Fruit fly (Drosophila melanogaster): ENCODE data around the gene CG32817.

The CG32817 gene

DNA sequence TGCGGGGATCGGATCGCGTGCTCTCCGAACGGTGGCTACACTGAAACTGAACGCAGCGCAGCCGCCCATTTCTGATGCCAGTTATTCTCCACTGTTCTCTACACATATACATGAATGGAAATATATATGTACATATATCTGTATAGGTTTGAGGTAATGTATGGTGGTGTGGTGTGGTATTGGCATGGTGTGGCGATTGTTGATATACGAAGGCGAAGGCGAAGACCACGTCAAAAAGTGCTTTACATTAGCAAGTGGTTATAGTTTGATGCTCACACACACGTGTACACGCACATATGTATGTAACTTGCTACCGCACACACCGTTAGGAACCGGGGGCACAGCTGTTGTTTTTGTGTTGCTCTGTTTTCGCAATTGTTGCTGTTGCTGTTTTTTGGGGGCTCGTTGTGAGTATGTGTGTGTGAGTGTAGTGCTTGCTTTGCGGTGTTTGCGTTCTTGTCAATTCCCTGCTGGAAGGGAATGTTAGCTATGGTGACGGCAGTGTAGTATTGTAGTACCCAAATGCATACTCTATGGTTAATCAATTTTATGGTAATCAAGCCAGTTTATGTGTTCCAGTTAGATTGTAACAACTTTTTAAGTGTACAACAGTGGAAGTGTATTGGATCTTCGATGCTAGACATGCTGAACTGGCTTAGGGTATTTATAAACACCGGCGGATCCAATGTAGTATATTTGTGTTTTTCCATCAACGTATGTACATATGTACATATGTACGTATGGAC is 14.8 kb downstream of the CG32817 start, which contains the start of gene CG17896 (continued):
- peak; percentile 95 for TF ChIP-seq ATbp (GFP tag; optimal IDR thresholded peaks at IDR 0.05)
- TF ChIP-seq esg (GFP tag; conservative IDR thresholded peaks at IDR 0.05) = peak; percentile 95
- peak; percentile 97 for TF ChIP-seq CG13296 (GFP tag; optimal IDR thresholded peaks at IDR 0.05)
- peak; percentile 86 for TF ChIP-seq CG6254 (GFP tag; optimal IDR thresholded peaks at IDR 0.05)
- peak; percentile 100 for TF ChIP-seq CG32532 (GFP tag; IDR thresholded peaks at IDR 0.05)
- TF ChIP-seq lilli (GFP tag; optimal IDR thresholded peaks at IDR 0.05) = peak; percentile 99
- peak; percentile 96 for TF ChIP-seq CG16815 (GFP tag; optimal IDR thresholded peaks at IDR 0.05)
- no peak for TF ChIP-seq prd (optimal IDR thresholded peaks at IDR 0.05)
- TF ChIP-seq prd (GFP tag; IDR thresholded peaks at IDR 0.05) = peak; percentile 99
- peak; percentile 97 for TF ChIP-seq CG12104 (GFP tag; optimal IDR thresholded peaks at IDR 0.05)
- TF ChIP-seq Vsx1 (GFP tag; optimal IDR thresholded peaks at IDR 0.05) = peak; percentile 91
- peak; percentile 89 for TF ChIP-seq CG11723 (GFP tag; optimal IDR thresholded peaks at IDR 0.05)
- TF ChIP-seq MBD-R2 (GFP tag; IDR thresholded peaks at IDR 0.05) = peak; percentile 98
- TF ChIP-seq H2.0 (GFP tag; IDR thresholded peaks at IDR 0.05) = peak; percentile 97
- TF ChIP-seq Ssrp (tag; optimal IDR thresholded peaks at IDR 0.05) = peak; percentile 92
- TF ChIP-seq CG11695 (GFP tag; IDR thresholded peaks at IDR 0.05) = peak; percentile 97
- TF ChIP-seq CG2202 (tag; optimal IDR thresholded peaks at IDR 0.05) = peak; percentile 79
- peak; percentile 96 for TF ChIP-seq trh (GFP tag; optimal IDR thresholded peaks at IDR 0.05)
- peak; percentile 92 for TF ChIP-seq CG31441 (GFP tag; IDR thresholded peaks at IDR 0.05)
- peak; percentile 99 for TF ChIP-seq CG14441 (GFP tag; IDR thresholded peaks at IDR 0.05)
- TF ChIP-seq Dip3 (GFP tag; optimal IDR thresholded peaks at IDR 0.05) = peak; percentile 99
- TF ChIP-seq CG13287 (GFP tag; IDR thresholded peaks at IDR 0.05; ENCODE audit: partially characterized antibody) = no peak
- TF ChIP-seq CG9609 (GFP tag; optimal IDR thresholded peaks at IDR 0.05) = peak; percentile 99
- TF ChIP-seq tup (GFP tag; optimal IDR thresholded peaks at IDR 0.05) = peak; percentile 96
- TF ChIP-seq wor (GFP tag; IDR thresholded peaks at IDR 0.05) = peak; percentile 90
- TF ChIP-seq Dip2 (GFP tag; IDR thresholded peaks at IDR 0.05) = peak; percentile 66; the same call in 1 of the 2 replicates
- peak; percentile 94 for TF ChIP-seq bowl (GFP tag; IDR thresholded peaks at IDR 0.05)
- TF ChIP-seq Hand (GFP tag; optimal IDR thresholded peaks at IDR 0.05) = peak; percentile 95
- TF ChIP-seq CG15011 (GFP tag; optimal IDR thresholded peaks at IDR 0.05) = peak; percentile 97
- TF ChIP-seq vvl (GFP tag; IDR thresholded peaks at IDR 0.05) = peak; percentile 98
- no peak for TF ChIP-seq pan (optimal IDR thresholded peaks at IDR 0.05)
- peak in 1 of 2 experiments; percentile 98 for TF ChIP-seq pan (GFP tag; optimal IDR thresholded peaks at IDR 0.05 in 1 of 2, IDR thresholded peaks at IDR 0.05 in 1 of 2)
- TF ChIP-seq sima (GFP tag; optimal IDR thresholded peaks at IDR 0.05) = peak; percentile 95
- peak; percentile 85 for TF ChIP-seq CG10543 (GFP tag; optimal IDR thresholded peaks at IDR 0.05)
- peak; percentile 97 for TF ChIP-seq Xrp1 (GFP tag; IDR thresholded peaks at IDR 0.05)
- no peak for TF ChIP-seq zen2 (GFP tag; IDR thresholded peaks at IDR 0.05; ENCODE audit: partially characterized antibody)
- peak; percentile 93 for TF ChIP-seq CG6683 (GFP tag; optimal IDR thresholded peaks at IDR 0.05)
- TF ChIP-seq dysf (GFP tag; IDR thresholded peaks at IDR 0.05) = peak; percentile 99
- peak; percentile 74 for TF ChIP-seq CG4360 (GFP tag; IDR thresholded peaks at IDR 0.05)
- TF ChIP-seq CG9932 (GFP tag; IDR thresholded peaks at IDR 0.05) = peak; percentile 100
- peak; percentile 98 for TF ChIP-seq CG11398 (GFP tag; optimal IDR thresholded peaks at IDR 0.05)
- TF ChIP-seq dan (GFP tag; IDR thresholded peaks at IDR 0.05) = peak; percentile 73; the same call in 1 of the 2 replicates
- TF ChIP-seq sob (GFP tag; IDR thresholded peaks at IDR 0.05) = peak; percentile 99
- peak; percentile 92 for TF ChIP-seq odd (GFP tag; optimal IDR thresholded peaks at IDR 0.05)
- peak; percentile 98 for TF ChIP-seq CG12071 (GFP tag; optimal IDR thresholded peaks at IDR 0.05)
- TF ChIP-seq org-1 (GFP tag; optimal IDR thresholded peaks at IDR 0.05) = peak; percentile 98
- peak; percentile 67 for TF ChIP-seq CG7271 (tag; optimal IDR thresholded peaks at IDR 0.05)
- TF ChIP-seq gcm2 (GFP tag; optimal IDR thresholded peaks at IDR 0.05) = peak; percentile 89
- peak; percentile 94 for TF ChIP-seq Hmx (GFP tag; optimal IDR thresholded peaks at IDR 0.05)
- TF ChIP-seq CG30403 (GFP tag; optimal IDR thresholded peaks at IDR 0.05) = peak; percentile 98

Data from whole organism, embryonic.